Worm (Caenorhabditis elegans) whole organism, L2 larva: Measurements from ENCODE around the gene mog-4.

Experiments
- R02D3.7 ChIP-seq: fragments of 150-350 bp; optimal IDR thresholded peaks from 2 replicates; lab custom pipeline; 2014; ENCODE audit warnings: missing biosample characterization, missing genetic modification characterization
- ama-1 ChIP-seq: fragments of 150-350 bp; optimal IDR thresholded peaks from 2 replicates; lab custom pipeline; 2018; ENCODE audit warnings: inconsistent platforms
- ceh-16 ChIP-seq: fragments of 150-350 bp; optimal IDR thresholded peaks from 2 replicates; lab custom pipeline; 2014; ENCODE audit warnings: missing biosample characterization, missing genetic modification characterization
- lin-39 ChIP-seq: fragments of 150-350 bp; optimal IDR thresholded peaks from 2 replicates; lab custom pipeline; 2014; ENCODE audit warnings: missing biosample characterization, missing genetic modification reagents, missing genetic modification characterization
- nhr-11 ChIP-seq: fragments of 150-350 bp; optimal IDR thresholded peaks from 2 replicates; lab custom pipeline; 2014; ENCODE audit warnings: missing biosample characterization, missing genetic modification characterization
- peb-1 ChIP-seq: fragments of 150-350 bp; optimal IDR thresholded peaks from 2 replicates; lab custom pipeline; 2014; ENCODE audit warnings: missing biosample characterization, missing genetic modification characterization
- skn-1 ChIP-seq: sonication (generic microtip); optimal IDR thresholded peaks from 2 replicates; lab custom pipeline; 2017; ENCODE audit warnings: missing biosample characterization, missing genetic modification characterization
- snpc-4 ChIP-seq: fragments of 150-350 bp; optimal IDR thresholded peaks from 2 replicates; lab custom pipeline; 2014; ENCODE audit warnings: missing biosample characterization, missing genetic modification characterization
- unc-39 ChIP-seq: fragments of 150-350 bp; optimal IDR thresholded peaks from 2 replicates; lab custom pipeline; 2014; ENCODE audit warnings: missing biosample characterization, missing genetic modification characterization
- zag-1 ChIP-seq: fragments of 150-350 bp; optimal IDR thresholded peaks from 2 replicates; lab custom pipeline; 2014; ENCODE audit warnings: missing biosample characterization, missing genetic modification characterization

- TF ChIP-seq zag-1 (tag; lab: Kevin White, UChicago) (no peak), R02D3.7 (no peak), peb-1 (tag; lab: Kevin White, UChicago) (no peak), ceh-16 (tag; lab: Kevin White, UChicago) (no peak), unc-39 (no peak), skn-1 (tag; lab: Kevin White, UChicago) (no peak), lin-39 (tag; lab: Kevin White, UChicago) (no peak), ama-1 (lab: Kevin White, UChicago) (no peak), snpc-4 (tag; lab: Kevin White, UChicago) (no peak), nhr-11 (tag; lab: Kevin White, UChicago) (no peak)
Measured at ce11 chrII:14555019-14555418, 6.4 kb downstream of the mog-4 start.
